Fruit fly (Drosophila melanogaster) whole organism, adult: Measurements from ENCODE around the gene CG1986.

ENCODE experiments used
- CG14711 ChIP-seq: fragments of 200-800 bp; sonication (Bioruptor generic); optimal IDR thresholded peaks from 2 replicates; lab custom pipeline; 2018; ENCODE audit warnings: missing biosample characterization, mild to moderate bottlenecking, missing genetic modification characterization, moderate library complexity
- CG33017 ChIP-seq: fragments of 200-800 bp; sonication (Bioruptor generic); optimal IDR thresholded peaks from 2 replicates; lab custom pipeline; 2018; ENCODE audit warnings: missing biosample characterization, mild to moderate bottlenecking, missing genetic modification characterization, moderate library complexity
- CG5204 ChIP-seq: fragments of 200-800 bp; sonication (Bioruptor generic); optimal IDR thresholded peaks from 2 replicates; lab custom pipeline; 2016; ENCODE audit warnings: missing biosample characterization, missing genetic modification characterization
- pad ChIP-seq: fragments of 200-800 bp; sonication (Bioruptor generic); optimal IDR thresholded peaks from 3 replicates; lab custom pipeline; 2017; ENCODE audit warnings: missing biosample characterization, missing genetic modification characterization, mild to moderate bottlenecking, moderate library complexity, missing genetic modification reagents
- toe ChIP-seq: fragments of 200-800 bp; sonication (Bioruptor generic); optimal IDR thresholded peaks from 2 replicates; lab custom pipeline; 2016; ENCODE audit warnings: missing biosample characterization, missing genetic modification characterization

- no peak for TF ChIP-seq CG5204 (GFP tag; lab: Kevin White, UChicago)
- TF ChIP-seq pad (GFP tag; lab: Kevin White, UChicago): no peak
- TF ChIP-seq toe (GFP tag; lab: Kevin White, UChicago): no peak
- no peak for TF ChIP-seq CG14711 (tag; lab: Kevin White, UChicago)
- no peak for TF ChIP-seq CG33017 (tag; lab: Kevin White, UChicago)
These were observed 39.3 kb downstream of the CG1986 start, which contains the start of gene CG45061 for dm6 chrX:9871632-9872031.
